Worm (Caenorhabditis elegans) whole organism, midembryonic: ENCODE results near the gene ldb-1.
A peak's percentile ranks its signal among the peaks of the same experiment; 100 is the strongest.

Experiments used
- flt-1 ChIP-seq: fragments of 200-800 bp; sonication (Bioruptor generic); IDR thresholded peaks from 2 replicates; pipeline ENCODE4 v1.3.6; 2022; ENCODE audit warnings: missing genetic modification characterization, missing compliant biosample characterization
- ztf-23 ChIP-seq: fragments of 200-800 bp; sonication (Bioruptor generic); IDR thresholded peaks from 2 replicates; pipeline ENCODE4 v1.3.6; 2022; ENCODE audit warnings: missing genetic modification reagents, missing genetic modification characterization, missing compliant biosample characterization
- ztf-29 ChIP-seq: fragments of 200-800 bp; sonication (Bioruptor generic); IDR thresholded peaks from 2 replicates; pipeline ENCODE4 v1.3.6; 2022; ENCODE audit warnings: missing genetic modification reagents, missing genetic modification characterization, missing compliant biosample characterization

- no peak; the same call in 1 of the 2 replicates for TF ChIP-seq flt-1
- no peak for TF ChIP-seq ztf-29 (GFP tag; lab: Robert Waterston, UW)
- TF ChIP-seq ztf-23, result 0 out of 2 replicates have a peak, but pooled peaks have one; percentile 51
These were observed 44.0 kb downstream of the ldb-1 start for ce11 chrX:11072701-11073100.
